Worm (Caenorhabditis elegans) whole organism, mixed stage, embryonic: Measurements from ENCODE around the gene lev-9.

Experiments used
- elt-3 ChIP-seq: fragments of 150-350 bp; optimal IDR thresholded peaks from 2 replicates; lab custom pipeline; 2014; ENCODE audit warnings: missing biosample characterization, missing genetic modification characterization
- lsy-2 ChIP-seq: fragments of 150-350 bp; optimal IDR thresholded peaks from 2 replicates; lab custom pipeline; 2014; ENCODE audit warnings: missing biosample characterization, missing genetic modification characterization
- nhr-237 ChIP-seq: fragments of 150-350 bp; optimal IDR thresholded peaks from 2 replicates; lab custom pipeline; 2014; ENCODE audit warnings: missing biosample characterization, missing genetic modification characterization
- pha-4 ChIP-seq: fragments of 150-350 bp; optimal IDR thresholded peaks from 2 replicates; lab custom pipeline; 2018; ENCODE audit warnings: missing biosample characterization, missing genetic modification reagents, missing genetic modification characterization
- snpc-4 ChIP-seq: fragments of 150-350 bp; optimal IDR thresholded peaks from 2 replicates; lab custom pipeline; 2014; ENCODE audit warnings: missing biosample characterization, missing genetic modification characterization
- unc-120 ChIP-seq: sonication (generic microtip); optimal IDR thresholded peaks from 2 replicates; lab custom pipeline; 2017; ENCODE audit warnings: missing genetic modification characterization, missing compliant biosample characterization; ENCODE audit not compliant: poor library complexity, severe bottlenecking

- TF ChIP-seq lsy-2 (tag; lab: Kevin White, UChicago) (no peak), pha-4 (tag; lab: Kevin White, UChicago) (no peak), elt-3 (tag; lab: Kevin White, UChicago) (no peak), unc-120 (no peak), snpc-4 (tag; lab: Kevin White, UChicago) (no peak), nhr-237 (tag; lab: Kevin White, UChicago) (no peak)
Observed at ce11 chrX:6289038-6289437, 2.5 kb downstream of the lev-9 start.
